Fruit fly (Drosophila melanogaster) whole organism, pupa: ENCODE results near the gene Ist1.

Source experiments
- CG10348 ChIP-seq: fragments of 200-800 bp; sonication (Bioruptor generic); IDR thresholded peaks from 2 replicates; pipeline ENCODE4 v1.3.6; 2022; ENCODE audit warnings: missing biosample characterization, missing genetic modification characterization
- CG12605 ChIP-seq: fragments of 200-800 bp; sonication (Bioruptor generic); IDR thresholded peaks from 2 replicates; pipeline ENCODE4 v1.3.6; 2022; ENCODE audit warnings: missing biosample characterization, missing genetic modification characterization
- CG13204 ChIP-seq: fragments of 200-800 bp; sonication (Bioruptor generic); optimal IDR thresholded peaks from 2 replicates; lab custom pipeline; 2018; ENCODE audit warnings: missing biosample characterization, mild to moderate bottlenecking, missing genetic modification characterization, moderate library complexity
- CG14655 ChIP-seq: fragments of 200-800 bp; sonication (Bioruptor generic); optimal IDR thresholded peaks from 3 replicates; lab custom pipeline; 2017; ENCODE audit warnings: mild to moderate bottlenecking, missing biosample characterization, missing genetic modification reagents, missing genetic modification characterization
- CG15710 ChIP-seq: fragments of 200-800 bp; sonication (Bioruptor generic); optimal IDR thresholded peaks from 2 replicates; lab custom pipeline; 2018; ENCODE audit warnings: missing biosample characterization, mild to moderate bottlenecking, missing genetic modification characterization, moderate library complexity
- CG17806 ChIP-seq: fragments of 200-800 bp; sonication (Bioruptor generic); optimal IDR thresholded peaks from 2 replicates; lab custom pipeline; 2018; ENCODE audit warnings: missing biosample characterization, mild to moderate bottlenecking, missing genetic modification characterization, moderate library complexity
- CG32121 ChIP-seq: fragments of 200-800 bp; sonication (Bioruptor generic); IDR thresholded peaks from 2 replicates; pipeline ENCODE4 v1.3.6; 2022; ENCODE audit warnings: missing biosample characterization, missing genetic modification characterization
- CG34367 ChIP-seq: fragments of 200-800 bp; sonication (Bioruptor generic); optimal IDR thresholded peaks from 2 replicates; lab custom pipeline; 2018; ENCODE audit warnings: missing biosample characterization, mild to moderate bottlenecking, missing genetic modification characterization
- CG4496 ChIP-seq: fragments of 200-800 bp; sonication (Bioruptor generic); IDR thresholded peaks from 3 replicates; pipeline ENCODE4 v1.3.6; 2022; ENCODE audit warnings: missing biosample characterization, missing genetic modification characterization
- CG8159 ChIP-seq: fragments of 200-800 bp; sonication (Bioruptor generic); optimal IDR thresholded peaks from 3 replicates; lab custom pipeline; 2018; ENCODE audit warnings: missing biosample characterization, mild to moderate bottlenecking, missing genetic modification characterization, moderate library complexity
- CG8301 ChIP-seq: fragments of 200-800 bp; sonication (Bioruptor generic); optimal IDR thresholded peaks from 2 replicates; lab custom pipeline; 2018; ENCODE audit warnings: missing biosample characterization, mild to moderate bottlenecking, missing genetic modification characterization
- CG9948 ChIP-seq: fragments of 200-800 bp; sonication (Bioruptor generic); optimal IDR thresholded peaks from 2 replicates; lab custom pipeline; 2018; ENCODE audit warnings: missing biosample characterization, mild to moderate bottlenecking, missing genetic modification characterization, moderate library complexity
- D1 ChIP-seq: fragments of 200-800 bp; sonication (Bioruptor generic); optimal IDR thresholded peaks from 2 replicates; lab custom pipeline; 2018; ENCODE audit warnings: missing biosample characterization, mild to moderate bottlenecking, missing genetic modification characterization, moderate library complexity
- EcR ChIP-seq: fragments of 200-800 bp; sonication (Bioruptor generic); optimal IDR thresholded peaks from 3 replicates; lab custom pipeline; 2019; ENCODE audit warnings: missing biosample characterization, missing genetic modification characterization, mild to moderate bottlenecking, moderate library complexity, missing genetic modification reagents
- Ets98B ChIP-seq: fragments of 200-800 bp; sonication (Bioruptor generic); IDR thresholded peaks from 2 replicates; pipeline ENCODE4 v1.3.6; 2022; ENCODE audit warnings: missing biosample characterization, missing genetic modification characterization
- Pif1A ChIP-seq: fragments of 200-800 bp; sonication (Bioruptor generic); optimal IDR thresholded peaks from 3 replicates; lab custom pipeline; 2016; ENCODE audit warnings: missing biosample characterization, missing genetic modification characterization
- Pif1B ChIP-seq: fragments of 200-800 bp; sonication (Bioruptor generic); optimal IDR thresholded peaks from 3 replicates; lab custom pipeline; 2016; ENCODE audit warnings: missing biosample characterization, missing genetic modification characterization
- Snoo ChIP-seq: fragments of 200-800 bp; sonication (Bioruptor generic); optimal IDR thresholded peaks from 3 replicates; lab custom pipeline; 2017; ENCODE audit warnings: missing biosample characterization, mild to moderate bottlenecking, missing genetic modification characterization, inconsistent platforms
- fd96Ca ChIP-seq: fragments of 200-800 bp; sonication (Bioruptor generic); IDR thresholded peaks from 3 replicates; pipeline ENCODE4 v1.3.6; 2022; ENCODE audit warnings: missing biosample characterization, missing genetic modification characterization
- gl ChIP-seq: fragments of 200-800 bp; sonication (Bioruptor generic); optimal IDR thresholded peaks from 2 replicates; lab custom pipeline; 2018; ENCODE audit warnings: missing biosample characterization, mild to moderate bottlenecking, missing genetic modification characterization
- rn ChIP-seq: fragments of 200-800 bp; sonication (Bioruptor generic); IDR thresholded peaks from 2 replicates; pipeline ENCODE4 v1.3.6; 2022; ENCODE audit warnings: missing biosample characterization, missing genetic modification characterization

Ist1 gene

DNA sequence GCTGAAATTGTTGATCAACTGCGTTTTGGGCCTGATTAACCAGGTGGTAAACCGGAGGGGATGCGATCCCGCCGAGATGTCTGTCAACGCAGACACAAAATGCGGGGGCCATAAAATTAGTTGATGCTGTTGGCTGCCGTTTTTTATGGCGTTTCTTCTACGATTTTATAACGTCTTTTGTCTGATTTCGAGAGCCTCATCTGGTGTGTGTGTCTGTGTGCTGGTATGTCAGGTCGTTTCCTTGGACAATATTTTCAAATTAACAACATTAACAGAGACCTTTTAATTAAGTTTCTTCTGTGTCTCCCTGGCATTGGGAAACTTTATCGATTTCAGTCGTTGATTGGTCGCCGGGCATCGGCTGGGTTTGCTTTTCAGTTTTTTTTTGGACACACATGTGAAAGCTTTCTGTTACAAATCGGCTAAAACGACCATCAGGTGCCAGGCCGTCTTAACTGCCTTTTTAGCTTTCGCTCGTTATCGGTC, 22.6 kb upstream of the Ist1 start:
- TF ChIP-seq fd96Ca (no peak), CG17806 (no peak), CG8159 (no peak), CG8301 (tag; lab: Kevin White, UChicago) (no peak), CG12605 (GFP tag; lab: Robert Waterston, UW) (no peak), CG9948 (tag; lab: Kevin White, UChicago) (no peak), Snoo (tag; lab: Kevin White, UChicago) (no peak)

dm6 chr3L:6777614-6778013, 21.3 kb upstream of the Ist1 start:
- TF ChIP-seq Ets98B (GFP tag; lab: Robert Waterston, UW) (peak; percentile 38), CG34367 (tag; lab: Kevin White, UChicago) (no peak), CG14655 (GFP tag; lab: Kevin White, UChicago) (no peak), CG12605 (GFP tag; lab: Robert Waterston, UW) (no peak), CG32121 (GFP tag; lab: Robert Waterston, UW) (peak; percentile 20; the same call in 1 of the 2 replicates)

DNA sequence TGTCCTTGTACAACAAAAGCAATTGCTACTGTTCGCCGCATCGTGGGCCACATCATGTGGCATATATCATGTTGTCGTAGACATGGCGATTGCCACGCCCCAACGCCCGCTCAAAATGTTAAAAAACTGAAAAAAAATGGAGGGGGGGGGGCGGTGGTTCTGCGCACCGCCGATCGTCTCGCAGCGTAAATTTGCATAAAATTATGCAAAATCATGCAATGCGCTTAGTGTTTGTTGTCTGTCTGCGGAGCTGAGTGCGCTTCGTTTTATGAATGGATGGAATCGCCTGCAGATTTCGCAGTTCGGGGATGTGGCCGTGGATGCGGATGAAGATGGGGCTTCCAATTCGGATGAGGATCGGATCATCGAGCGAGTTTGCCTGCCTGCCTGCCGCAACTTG, 15.6 kb upstream of the Ist1 start:
- TF ChIP-seq EcR (GFP tag; lab: Kevin White, UChicago), result no peak
- TF ChIP-seq rn (GFP tag; lab: Robert Waterston, UW), result no peak
- TF ChIP-seq D1 (tag; lab: Kevin White, UChicago), result no peak
- no peak for TF ChIP-seq Snoo (tag; lab: Kevin White, UChicago)
- no peak for TF ChIP-seq CG8159
- no peak for TF ChIP-seq CG14655 (GFP tag; lab: Kevin White, UChicago)
- TF ChIP-seq CG15710, result no peak
- no peak for TF ChIP-seq CG17806

dm6 chr3L:6771208-6771607, 14.9 kb upstream of the Ist1 start:
- TF ChIP-seq Ets98B (GFP tag; lab: Robert Waterston, UW) (no peak), Snoo (tag; lab: Kevin White, UChicago) (peak; percentile 34), CG15710 (peak; percentile 17), CG14655 (GFP tag; lab: Kevin White, UChicago) (peak; percentile 39), CG8301 (tag; lab: Kevin White, UChicago) (peak; percentile 12), rn (GFP tag; lab: Robert Waterston, UW) (no peak), Pif1A (peak; percentile 14), Pif1B (GFP tag; lab: Kevin White, UChicago) (peak; percentile 30), CG8159 (peak; percentile 38), EcR (GFP tag; lab: Kevin White, UChicago) (no peak), CG32121 (GFP tag; lab: Robert Waterston, UW) (no peak), fd96Ca (no peak), CG34367 (tag; lab: Kevin White, UChicago) (peak; percentile 18), CG10348 (GFP tag; lab: Robert Waterston, UW) (no peak), CG17806 (peak; percentile 53), CG12605 (GFP tag; lab: Robert Waterston, UW) (0 out of 2 replicates have a peak, but pooled peaks have one; percentile 24), CG4496 (GFP tag; lab: Robert Waterston, UW) (no peak), gl (no peak), D1 (tag; lab: Kevin White, UChicago) (no peak), CG9948 (tag; lab: Kevin White, UChicago) (peak; percentile 41), CG13204 (GFP tag; lab: Kevin White, UChicago) (no peak)

dm6 chr3L:6767153-6767552, 10.9 kb upstream of the Ist1 start:
- TF ChIP-seq Snoo (tag; lab: Kevin White, UChicago), result no peak
- no peak for TF ChIP-seq CG17806

DNA sequence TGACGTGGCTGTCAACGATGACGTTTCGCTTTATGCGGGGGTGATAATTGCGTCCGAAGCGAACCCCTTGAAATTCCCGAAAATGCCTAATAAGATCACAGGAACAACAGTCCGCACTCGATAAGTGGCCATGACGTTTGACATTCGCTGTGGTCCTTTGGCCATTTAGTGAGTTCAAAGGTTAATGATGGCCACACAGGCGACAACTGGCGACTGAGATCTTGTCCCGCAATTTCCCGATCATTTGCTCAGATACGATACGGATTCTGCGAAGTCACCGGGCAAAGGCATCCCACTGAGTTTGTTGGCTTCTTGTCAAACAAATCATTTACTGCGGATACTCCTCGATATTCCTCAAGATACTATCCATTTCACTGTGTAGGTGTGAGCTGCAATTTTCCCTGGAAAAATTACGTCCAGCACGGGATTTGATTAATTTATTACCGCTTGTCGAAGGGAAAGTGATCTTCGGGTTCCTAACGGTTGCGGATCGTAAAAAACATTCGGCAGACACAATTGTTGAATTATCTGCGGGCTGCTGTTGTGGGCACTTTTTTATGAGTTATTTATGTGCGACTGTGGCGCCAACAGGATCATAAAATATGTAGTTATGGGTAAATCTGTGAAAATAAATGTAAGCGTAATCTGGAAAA, 8.4 kb upstream of the Ist1 start:
- TF ChIP-seq CG4496 (GFP tag; lab: Robert Waterston, UW), result no peak
- TF ChIP-seq Ets98B (GFP tag; lab: Robert Waterston, UW), result no peak
- no peak for TF ChIP-seq D1 (tag; lab: Kevin White, UChicago)
- no peak for TF ChIP-seq CG12605 (GFP tag; lab: Robert Waterston, UW)
- no peak for TF ChIP-seq CG15710
- TF ChIP-seq CG13204 (GFP tag; lab: Kevin White, UChicago), result no peak
- no peak for TF ChIP-seq CG8301 (tag; lab: Kevin White, UChicago)
- no peak for TF ChIP-seq CG10348 (GFP tag; lab: Robert Waterston, UW)
- no peak for TF ChIP-seq fd96Ca
- no peak for TF ChIP-seq CG14655 (GFP tag; lab: Kevin White, UChicago)
- TF ChIP-seq Pif1A, result no peak
- no peak for TF ChIP-seq CG32121 (GFP tag; lab: Robert Waterston, UW)
- no peak for TF ChIP-seq CG9948 (tag; lab: Kevin White, UChicago)
- TF ChIP-seq CG34367 (tag; lab: Kevin White, UChicago), result no peak
- TF ChIP-seq gl, result no peak
- TF ChIP-seq CG17806, result no peak
- no peak for TF ChIP-seq Snoo (tag; lab: Kevin White, UChicago)
- no peak for TF ChIP-seq EcR (GFP tag; lab: Kevin White, UChicago)

DNA sequence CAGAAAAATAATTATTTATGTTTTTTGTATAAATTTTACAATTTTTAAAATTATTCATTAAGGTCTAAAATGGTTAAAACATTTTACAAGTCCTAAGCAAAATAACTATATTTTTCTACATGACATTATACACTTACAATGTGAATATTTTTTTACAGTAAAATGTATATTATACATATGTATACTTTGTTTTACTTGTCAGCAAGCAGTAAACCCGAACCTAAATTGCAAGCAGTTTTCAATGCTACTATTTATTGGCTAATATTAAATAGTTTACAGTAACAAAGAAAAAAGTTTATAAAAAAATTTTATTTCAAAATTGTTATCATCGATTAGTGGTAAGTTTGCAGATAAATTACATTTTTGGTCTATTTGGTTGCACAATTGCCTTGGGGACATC, 7.5 kb upstream of the Ist1 start:
- TF ChIP-seq Ets98B (GFP tag; lab: Robert Waterston, UW) (no peak), CG10348 (GFP tag; lab: Robert Waterston, UW) (no peak), CG13204 (GFP tag; lab: Kevin White, UChicago) (no peak), gl (no peak), CG15710 (no peak), EcR (GFP tag; lab: Kevin White, UChicago) (no peak), rn (GFP tag; lab: Robert Waterston, UW) (no peak), Pif1B (GFP tag; lab: Kevin White, UChicago) (no peak), CG8159 (no peak), D1 (tag; lab: Kevin White, UChicago) (no peak), CG8301 (tag; lab: Kevin White, UChicago) (no peak), fd96Ca (no peak), CG12605 (GFP tag; lab: Robert Waterston, UW) (no peak)
